Worm (Caenorhabditis elegans) whole organism, L2 larva: ENCODE measurements around the gene lpr-2.

Experiments used
- mdl-1 ChIP-seq, 2 experiments: fragments of 150-350 bp in 1 of 2; sonication (generic microtip) in 1 of 2; optimal IDR thresholded peaks; 2 replicates each; lab custom pipeline; 2017; ENCODE audit warnings: missing biosample characterization in 2 of 2, missing genetic modification characterization in 2 of 2
- ztf-11 ChIP-seq: sonication (generic microtip); optimal IDR thresholded peaks from 2 replicates; lab custom pipeline; 2017; ENCODE audit warnings: missing biosample characterization, missing genetic modification characterization

DNA sequence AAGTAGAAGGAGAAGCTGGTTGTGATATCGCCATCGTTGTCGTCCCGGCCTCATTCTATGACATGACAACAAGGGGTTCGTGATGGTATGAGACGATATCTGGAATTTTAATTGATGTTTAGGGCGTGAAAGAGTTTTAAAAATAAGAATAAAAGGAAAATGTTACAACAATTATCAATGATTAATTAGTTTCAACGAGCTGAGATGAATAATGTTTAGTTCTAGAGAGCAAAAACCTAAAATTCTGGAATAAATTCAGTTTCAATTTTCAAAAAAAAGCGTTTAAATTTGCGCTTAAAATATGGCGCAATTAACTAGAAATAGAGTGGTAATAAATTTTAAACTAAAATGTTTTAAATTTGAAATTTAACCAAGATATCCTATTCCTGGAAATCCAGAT is 13.5 kb downstream of the lpr-2 start, which contains the start of gene H01G02.3:
- TF ChIP-seq mdl-1 (tag; optimal IDR thresholded peaks at IDR 0.05; lab: Kevin White, UChicago) = no peak
- TF ChIP-seq ztf-11 (tag; lab: Kevin White, UChicago) = no peak
